Worm (Caenorhabditis elegans) whole organism, young adult: ENCODE data around the gene atg-16.2.

ENCODE experiments used
- ceh-100 ChIP-seq: fragments of 200-800 bp; sonication (Bioruptor generic); IDR thresholded peaks from 2 replicates; pipeline ENCODE4 v1.3.6; 2022; ENCODE audit warnings: missing genetic modification reagents, missing genetic modification characterization, missing compliant biosample characterization
- egrh-3 ChIP-seq: fragments of 200-800 bp; sonication (Bioruptor generic); IDR thresholded peaks from 2 replicates; pipeline ENCODE4 v1.3.6; 2022; ENCODE audit warnings: missing genetic modification reagents, missing genetic modification characterization, missing compliant biosample characterization
- nhr-90 ChIP-seq: sonication (generic microtip); optimal IDR thresholded peaks from 2 replicates; lab custom pipeline; 2016; ENCODE audit warnings: missing genotype, mild to moderate bottlenecking, missing genetic modification characterization, missing compliant biosample characterization
- ztf-18 ChIP-seq: sonication (generic microtip); optimal IDR thresholded peaks from 2 replicates; lab custom pipeline; 2016; ENCODE audit warnings: missing genotype, mild to moderate bottlenecking, missing genetic modification characterization, missing compliant biosample characterization

DNA sequence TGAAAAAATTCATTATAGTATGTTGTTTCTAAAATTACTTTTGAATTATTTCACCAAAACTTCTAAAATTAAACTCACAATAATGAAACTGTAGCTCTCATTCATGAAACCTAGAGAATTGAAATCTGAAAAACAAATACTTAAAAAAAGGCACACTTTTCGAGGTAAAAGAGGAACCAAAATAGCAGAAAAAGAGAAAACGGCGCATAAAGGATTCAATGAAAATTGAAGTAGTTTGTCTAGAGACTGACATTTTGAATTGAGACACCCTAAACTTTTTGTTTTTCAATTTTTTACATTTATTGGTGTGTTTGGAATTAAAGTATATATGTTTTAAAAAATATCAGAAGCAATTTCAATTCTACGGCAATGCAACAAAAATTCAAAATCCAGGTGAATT, 17.8 kb upstream of the atg-16.2 start, which contains the start of gene dgk-5:
- TF ChIP-seq nhr-90 (tag; lab: Kevin White, UChicago) = no peak
- no peak for TF ChIP-seq ztf-18 (tag; lab: Kevin White, UChicago)
- TF ChIP-seq ceh-100 (GFP tag; lab: Robert Waterston, UW) = no peak
- TF ChIP-seq egrh-3 (GFP tag; lab: Robert Waterston, UW) = no peak
